Worm (Caenorhabditis elegans): ENCODE measurements around the gene C38H2.3.

DNA sequence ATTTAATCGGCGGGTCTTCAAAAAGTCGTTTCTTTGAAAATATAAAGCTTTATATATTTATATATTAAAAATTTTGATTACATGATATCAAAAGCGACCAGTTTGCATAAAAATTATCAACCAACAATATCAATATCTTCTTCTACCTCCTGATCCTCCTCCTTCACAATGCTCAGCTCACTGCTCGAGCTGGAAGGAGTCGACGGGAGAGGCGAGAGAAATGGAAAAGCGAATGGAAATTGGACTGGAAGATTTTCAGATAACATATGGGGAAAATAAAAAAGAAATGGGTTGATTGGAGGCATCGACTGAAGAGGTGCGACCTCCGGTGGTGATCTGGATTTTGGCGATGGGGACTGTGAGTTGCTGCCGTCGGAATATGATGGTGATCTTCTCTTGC lies 46.4 kb downstream of the C38H2.3 start:
- no peak for TF ChIP-seq T22C8.4 (GFP tag; IDR thresholded peaks at IDR 0.05)
- no peak for TF ChIP-seq ztf-29 (GFP tag; IDR thresholded peaks at IDR 0.05)
- TF ChIP-seq flt-1 (GFP tag; IDR thresholded peaks at IDR 0.05), result no peak
- no peak for TF ChIP-seq klf-2 (GFP tag; conservative IDR thresholded peaks at IDR 0.05)
- no peak for TF ChIP-seq cog-1 (tag; optimal IDR thresholded peaks at IDR 0.05)
- no peak for TF ChIP-seq med-1 (GFP tag; optimal IDR thresholded peaks at IDR 0.05; ENCODE audit: insufficient read depth)

All from whole organism, midembryonic.